Worm (Caenorhabditis elegans) whole organism, young adult: ENCODE measurements around the gene srh-297.

ENCODE experiments used
- B0019.2 ChIP-seq: fragments of 200-800 bp; sonication (Bioruptor generic); conservative IDR thresholded peaks from 2 replicates; pipeline ENCODE4 v1.3.6; 2022; ENCODE audit warnings: missing genetic modification reagents, missing genetic modification characterization, missing compliant biosample characterization
- C06A6.2 ChIP-seq: fragments of 200-800 bp; sonication (Bioruptor generic); conservative IDR thresholded peaks from 2 replicates; pipeline ENCODE4 v1.3.6; 2022; ENCODE audit warnings: missing genetic modification characterization, missing compliant biosample characterization
- C17E4.6 ChIP-seq: fragments of 200-800 bp; sonication (Bioruptor generic); IDR thresholded peaks from 2 replicates; pipeline ENCODE4 v1.3.6; 2022; ENCODE audit warnings: missing genetic modification reagents, missing genetic modification characterization, missing compliant biosample characterization
- F49E8.2 ChIP-seq: sonication (generic microtip); optimal IDR thresholded peaks from 3 replicates; lab custom pipeline; 2017; ENCODE audit warnings: missing genetic modification characterization, mild to moderate bottlenecking, missing compliant biosample characterization, antibody characterized with exemption, moderate library complexity; ENCODE audit not compliant: insufficient read depth
- F57C9.4 ChIP-seq: sonication (generic microtip); optimal IDR thresholded peaks from 2 replicates; lab custom pipeline; 2017; ENCODE audit warnings: mild to moderate bottlenecking, missing genetic modification characterization, missing compliant biosample characterization
- Y53F4B.3 ChIP-seq: fragments of 200-800 bp; sonication (Bioruptor generic); IDR thresholded peaks from 2 replicates; pipeline ENCODE4 v1.3.6; 2022; ENCODE audit warnings: missing genetic modification reagents, missing genetic modification characterization, missing compliant biosample characterization
- Y53G8AR.9 ChIP-seq: fragments of 200-800 bp; sonication (Bioruptor generic); conservative IDR thresholded peaks from 2 replicates; pipeline ENCODE4 v1.3.6; 2022; ENCODE audit warnings: missing genetic modification reagents, missing genetic modification characterization, missing compliant biosample characterization
- Y56A3A.18 ChIP-seq: fragments of 200-800 bp; sonication (Bioruptor generic); IDR thresholded peaks from 2 replicates; pipeline ENCODE4 v1.3.6; 2022; ENCODE audit warnings: missing genetic modification reagents, missing genetic modification characterization, missing compliant biosample characterization
- Y79H2A.3 ChIP-seq: fragments of 200-800 bp; sonication (Bioruptor generic); conservative IDR thresholded peaks from 2 replicates; pipeline ENCODE4 v1.3.6; 2022; ENCODE audit warnings: missing genetic modification reagents, missing genetic modification characterization, missing compliant biosample characterization
- Y95B8A.8 ChIP-seq: fragments of 200-800 bp; sonication (Bioruptor generic); IDR thresholded peaks from 2 replicates; pipeline ENCODE4 v1.3.6; 2022; ENCODE audit warnings: missing genetic modification reagents, missing genetic modification characterization, missing compliant biosample characterization
- akir-1 ChIP-seq: fragments of 200-800 bp; sonication (Bioruptor generic); optimal IDR thresholded peaks from 2 replicates; lab custom pipeline; 2018; ENCODE audit warnings: mild to moderate bottlenecking, missing genetic modification characterization, moderate library complexity, missing compliant biosample characterization
- ama-1 ChIP-seq, 3 experiments: fragments of 150-350 bp in 1 of 3; sonication (generic microtip) in 2 of 3; optimal IDR thresholded peaks; 2 replicates each; lab custom pipeline; 2014 to 2018; ENCODE audit warnings: missing biosample characterization in 2 of 3, missing genetic modification characterization in 2 of 3, missing genetic modification reagents in 2 of 3
- aptf-2 ChIP-seq: fragments of 200-800 bp; sonication (Bioruptor generic); conservative IDR thresholded peaks from 2 replicates; pipeline ENCODE4 v1.3.6; 2022; ENCODE audit warnings: missing genetic modification reagents, missing genetic modification characterization, missing compliant biosample characterization
- atf-7 ChIP-seq: sonication (generic microtip); optimal IDR thresholded peaks from 2 replicates; lab custom pipeline; 2017; ENCODE audit warnings: mild to moderate bottlenecking, missing genetic modification characterization, missing compliant biosample characterization
- athp-1 ChIP-seq: sonication (generic microtip); optimal IDR thresholded peaks from 2 replicates; lab custom pipeline; 2017; ENCODE audit warnings: mild to moderate bottlenecking, missing genetic modification characterization, missing compliant biosample characterization
- attf-6 ChIP-seq: fragments of 200-800 bp; sonication (Bioruptor generic); IDR thresholded peaks from 2 replicates; pipeline ENCODE4 v1.3.6; 2022; ENCODE audit warnings: missing genetic modification reagents, missing genetic modification characterization, missing compliant biosample characterization
- ccch-3 ChIP-seq: fragments of 200-800 bp; sonication (Bioruptor generic); optimal IDR thresholded peaks from 2 replicates; lab custom pipeline; 2018; ENCODE audit warnings: mild to moderate bottlenecking, missing genetic modification characterization, missing compliant biosample characterization
- cebp-2 ChIP-seq: fragments of 200-800 bp; sonication (Bioruptor generic); IDR thresholded peaks from 2 replicates; pipeline ENCODE4 v1.3.6; 2022; ENCODE audit warnings: missing genetic modification characterization, missing compliant biosample characterization
- ceh-40 ChIP-seq: fragments of 200-800 bp; sonication (Bioruptor generic); IDR thresholded peaks from 2 replicates; pipeline ENCODE4 v1.3.6; 2022; ENCODE audit warnings: missing genetic modification characterization, missing compliant biosample characterization
- ceh-58 ChIP-seq: fragments of 200-800 bp; sonication (Bioruptor generic); IDR thresholded peaks from 2 replicates; pipeline ENCODE4 v1.3.6; 2022; ENCODE audit warnings: missing genetic modification characterization, missing compliant biosample characterization
- ceh-91 ChIP-seq: fragments of 200-800 bp; sonication (Bioruptor generic); IDR thresholded peaks from 2 replicates; pipeline ENCODE4 v1.3.6; 2022; ENCODE audit warnings: missing genetic modification reagents, missing genetic modification characterization, missing compliant biosample characterization
- egl-44 ChIP-seq: fragments of 200-800 bp; sonication (Bioruptor generic); IDR thresholded peaks from 2 replicates; pipeline ENCODE4 v1.3.6; 2022; ENCODE audit warnings: missing genetic modification reagents, missing genetic modification characterization, missing compliant biosample characterization
- egrh-3 ChIP-seq: fragments of 200-800 bp; sonication (Bioruptor generic); IDR thresholded peaks from 2 replicates; pipeline ENCODE4 v1.3.6; 2022; ENCODE audit warnings: missing genetic modification reagents, missing genetic modification characterization, missing compliant biosample characterization
- hlh-12 ChIP-seq: sonication (generic microtip); optimal IDR thresholded peaks from 2 replicates; lab custom pipeline; 2016; ENCODE audit warnings: missing genetic modification characterization, missing compliant biosample characterization
- hmg-20 ChIP-seq: fragments of 200-800 bp; sonication (Bioruptor generic); IDR thresholded peaks from 2 replicates; pipeline ENCODE4 v1.3.6; 2022; ENCODE audit warnings: missing genetic modification reagents, missing genetic modification characterization, missing compliant biosample characterization
- hsf-1 ChIP-seq: fragments of 200-800 bp; sonication (Bioruptor generic); IDR thresholded peaks from 2 replicates; pipeline ENCODE4 v1.3.6; 2022; ENCODE audit warnings: missing genetic modification reagents, missing genetic modification characterization, missing compliant biosample characterization
- let-607 ChIP-seq, 2 experiments: fragments of 200-800 bp in 1 of 2; sonication (Bioruptor generic) in 1 of 2; sonication (generic microtip) in 1 of 2; optimal IDR thresholded peaks; 2 replicates each; lab custom pipeline; 2016 to 2018; ENCODE audit warnings: mild to moderate bottlenecking in 2 of 2, missing compliant biosample characterization in 2 of 2, missing genetic modification characterization in 2 of 2, moderate library complexity in 2 of 2, missing genotype in 1 of 2
- lin-26 ChIP-seq: fragments of 200-800 bp; sonication (Bioruptor generic); IDR thresholded peaks from 2 replicates; pipeline ENCODE4 v1.3.6; 2022; ENCODE audit warnings: missing genetic modification reagents, missing genetic modification characterization, missing compliant biosample characterization
- lsl-1 ChIP-seq: fragments of 200-800 bp; sonication (Bioruptor generic); optimal IDR thresholded peaks from 2 replicates; lab custom pipeline; 2018; ENCODE audit warnings: mild to moderate bottlenecking, missing genetic modification characterization, moderate library complexity, missing compliant biosample characterization
- lsy-27 ChIP-seq: sonication (generic microtip); optimal IDR thresholded peaks from 2 replicates; lab custom pipeline; 2017; ENCODE audit warnings: missing genetic modification characterization, mild to moderate bottlenecking, missing compliant biosample characterization, antibody characterized with exemption, missing genotype, borderline replicate concordance; ENCODE audit not compliant: insufficient read depth
- madf-6 ChIP-seq: fragments of 200-800 bp; sonication (Bioruptor generic); IDR thresholded peaks from 2 replicates; pipeline ENCODE4 v1.3.6; 2022; ENCODE audit warnings: missing genetic modification reagents, missing genetic modification characterization, missing compliant biosample characterization
- mcd-1 ChIP-seq: fragments of 200-800 bp; sonication (Bioruptor generic); IDR thresholded peaks from 2 replicates; pipeline ENCODE4 v1.3.6; 2022; ENCODE audit warnings: missing genetic modification reagents, missing genetic modification characterization, missing compliant biosample characterization
- nhr-120 ChIP-seq: fragments of 200-800 bp; sonication (Bioruptor generic); IDR thresholded peaks from 2 replicates; pipeline ENCODE4 v1.3.6; 2022; ENCODE audit warnings: missing genetic modification characterization, missing compliant biosample characterization
- nhr-80 ChIP-seq: sonication (generic microtip); optimal IDR thresholded peaks from 2 replicates; lab custom pipeline; 2016; ENCODE audit warnings: missing genetic modification characterization, missing compliant biosample characterization
- nhr-90 ChIP-seq: sonication (generic microtip); optimal IDR thresholded peaks from 2 replicates; lab custom pipeline; 2016; ENCODE audit warnings: missing genotype, mild to moderate bottlenecking, missing genetic modification characterization, missing compliant biosample characterization
- pha-4 ChIP-seq: fragments of 150-350 bp; sonication (generic microtip); optimal IDR thresholded peaks from 2 replicates; lab custom pipeline; 2014; ENCODE audit warnings: missing biosample characterization, missing genetic modification reagents, missing genetic modification characterization
- rec-8 ChIP-seq, 2 experiments: sonication (generic microtip); optimal IDR thresholded peaks; 2 replicates each; lab custom pipeline; 2016; ENCODE audit warnings: mild to moderate bottlenecking in 2 of 2, missing genetic modification characterization in 2 of 2, missing genetic modification reagents in 2 of 2, missing genotype in 2 of 2, missing biosample characterization in 1 of 2, missing compliant biosample characterization in 1 of 2, moderate library complexity in 1 of 2
- rpc-1 ChIP-seq, 2 experiments: fragments of 150-350 bp in 1 of 2; sonication (generic microtip) in 1 of 2; optimal IDR thresholded peaks; 2 replicates each; lab custom pipeline; 2014 to 2018; ENCODE audit warnings: missing biosample characterization in 1 of 2, missing genetic modification characterization in 1 of 2, missing genetic modification reagents in 1 of 2, missing genotype in 1 of 2
- sdz-38 ChIP-seq: sonication (generic microtip); optimal IDR thresholded peaks from 2 replicates; lab custom pipeline; 2016; ENCODE audit warnings: missing genotype, missing genetic modification characterization, missing compliant biosample characterization
- sptf-2 ChIP-seq: fragments of 200-800 bp; sonication (Bioruptor generic); optimal IDR thresholded peaks from 2 replicates; lab custom pipeline; 2018; ENCODE audit warnings: mild to moderate bottlenecking, missing genetic modification characterization, missing compliant biosample characterization
- tbp1 ChIP-seq: fragments of 200-800 bp; sonication (Bioruptor generic); optimal IDR thresholded peaks from 2 replicates; lab custom pipeline; 2018; ENCODE audit warnings: mild to moderate bottlenecking, missing genetic modification characterization, missing compliant biosample characterization
- unc-130 ChIP-seq: sonication (generic microtip); optimal IDR thresholded peaks from 2 replicates; lab custom pipeline; 2016; ENCODE audit warnings: missing genetic modification reagents, missing genetic modification characterization, missing compliant biosample characterization
- ztf-25 ChIP-seq: fragments of 200-800 bp; sonication (Bioruptor generic); IDR thresholded peaks from 2 replicates; pipeline ENCODE4 v1.3.6; 2022; ENCODE audit warnings: missing genetic modification reagents, missing genetic modification characterization, missing compliant biosample characterization
- ztf-26 ChIP-seq: sonication (generic microtip); optimal IDR thresholded peaks from 2 replicates; lab custom pipeline; 2017; ENCODE audit warnings: missing genetic modification characterization, missing compliant biosample characterization
- ztf-28 ChIP-seq: fragments of 200-800 bp; sonication (Bioruptor generic); IDR thresholded peaks from 2 replicates; pipeline ENCODE4 v1.3.6; 2022; ENCODE audit warnings: missing genetic modification reagents, missing genetic modification characterization, missing compliant biosample characterization
- ztf-3 ChIP-seq: fragments of 200-800 bp; sonication (Bioruptor generic); optimal IDR thresholded peaks from 2 replicates; lab custom pipeline; 2018; ENCODE audit warnings: mild to moderate bottlenecking, missing genetic modification characterization, missing compliant biosample characterization

Gene srh-297

ce11 chrII:3244758-3245157 lies 14.4 kb upstream of the srh-297 start:
- TF ChIP-seq let-607 (tag; optimal IDR thresholded peaks at IDR 0.05; lab: Kevin White, UChicago) (no peak), nhr-120 (GFP tag; lab: Robert Waterston, UW) (no peak), pha-4 (tag; lab: Kevin White, UChicago) (no peak), Y53G8AR.9 (GFP tag; lab: Robert Waterston, UW) (peak; percentile 47; the same call in 1 of the 2 replicates), Y79H2A.3 (no peak), madf-6 (GFP tag; lab: Robert Waterston, UW) (no peak), C17E4.6 (no peak), ztf-25 (GFP tag; lab: Robert Waterston, UW) (no peak), nhr-80 (tag; lab: Kevin White, UChicago) (peak; percentile 74), akir-1 (GFP tag; lab: Kevin White, UChicago) (no peak), nhr-90 (peak; percentile 43)
- TF ChIP-seq, all 124 proteins: peak for 3

- no peak for TF ChIP-seq hlh-12
- no peak for TF ChIP-seq ceh-58
- no peak for TF ChIP-seq rpc-1 (optimal IDR thresholded peaks at IDR 0.05; lab: Kevin White, UChicago)
- TF ChIP-seq rpc-1 (tag; optimal IDR thresholded peaks at IDR 0.05; lab: Kevin White, UChicago) = no peak
- TF ChIP-seq sdz-38 = no peak
- TF ChIP-seq tbp1 (GFP tag; lab: Kevin White, UChicago) = no peak
- TF ChIP-seq cebp-2 (GFP tag; lab: Robert Waterston, UW) = no peak
- TF ChIP-seq atf-7 (tag; lab: Kevin White, UChicago) = no peak
- no peak for TF ChIP-seq sptf-2 (GFP tag; lab: Kevin White, UChicago)
- no peak for TF ChIP-seq ccch-3 (GFP tag; lab: Kevin White, UChicago)
- TF ChIP-seq ama-1 (optimal IDR thresholded peaks at IDR 0.05; lab: Kevin White, UChicago) = no peak
- no peak for TF ChIP-seq ama-1 (GFP tag; optimal IDR thresholded peaks at IDR 0.05; lab: Kevin White, UChicago)
- no peak for TF ChIP-seq Y53F4B.3 (GFP tag; lab: Robert Waterston, UW)
- no peak for TF ChIP-seq egrh-3 (GFP tag; lab: Robert Waterston, UW)
- no peak for TF ChIP-seq ceh-40 (GFP tag; lab: Robert Waterston, UW)
- no peak for TF ChIP-seq B0019.2 (GFP tag; lab: Robert Waterston, UW)
- TF ChIP-seq attf-6 (GFP tag; lab: Robert Waterston, UW) = no peak
- no peak for TF ChIP-seq F49E8.2
- TF ChIP-seq lsl-1 (GFP tag; lab: Kevin White, UChicago) = no peak
- TF ChIP-seq Y56A3A.18 (GFP tag; lab: Robert Waterston, UW) = no peak
- no peak for TF ChIP-seq Y95B8A.8 (GFP tag; lab: Robert Waterston, UW)
- no peak for TF ChIP-seq ceh-91
Measured at ce11 chrII:3244070-3244469, 13.7 kb upstream of the srh-297 start, which contains the start of gene C17F4.12. TSS of gene C17F4.12 (minus strand) at chrII:3244170.

- TF ChIP-seq hmg-20 (GFP tag; lab: Robert Waterston, UW) = no peak
- no peak for TF ChIP-seq aptf-2
- TF ChIP-seq unc-130 = no peak
- TF ChIP-seq F57C9.4 = no peak
- no peak for TF ChIP-seq ztf-28 (GFP tag; lab: Robert Waterston, UW)
Measured at ce11 chrII:3241842-3242241, 11.5 kb upstream of the srh-297 start.

- no peak for TF ChIP-seq rec-8 (tag; optimal IDR thresholded peaks at IDR 0.05; lab: Kevin White, UChicago)
- TF ChIP-seq F49E8.2 = no peak
- TF ChIP-seq athp-1 (tag; lab: Kevin White, UChicago) = no peak
- no peak for TF ChIP-seq ztf-3 (GFP tag; lab: Kevin White, UChicago)
- no peak for TF ChIP-seq C06A6.2
- no peak for TF ChIP-seq egl-44 (GFP tag; lab: Robert Waterston, UW)
- no peak for TF ChIP-seq mcd-1
- no peak for TF ChIP-seq lsy-27 (tag; lab: Kevin White, UChicago)
- TF ChIP-seq ceh-58 = no peak
- TF ChIP-seq hsf-1 (GFP tag; lab: Robert Waterston, UW) = no peak
- TF ChIP-seq attf-6 (GFP tag; lab: Robert Waterston, UW) = no peak
- TF ChIP-seq lin-26 = no peak
- TF ChIP-seq ztf-26 = no peak
Measured at ce11 chrII:3240207-3240606, 9.9 kb upstream of the srh-297 start, which contains the start of gene C17F4.3. TSS of gene C17F4.3 (plus strand) at chrII:3240507.
